Worm (Caenorhabditis elegans): ENCODE results near the gene Y43F4A.4.

ce11 chrIII:13215682-13216081, 29.7 kb upstream of the Y43F4A.4 start:
- TF ChIP-seq tra-4 (tag; optimal IDR thresholded peaks at IDR 0.05) (no peak), ama-1 (optimal IDR thresholded peaks at IDR 0.05) (no peak), ceh-36 (tag; optimal IDR thresholded peaks at IDR 0.05) (no peak), aly-1 (tag; optimal IDR thresholded peaks at IDR 0.05) (no peak), hmg-4 (GFP tag; optimal IDR thresholded peaks at IDR 0.05) (no peak), tbx-37 (GFP tag; conservative IDR thresholded peaks at IDR 0.05) (no peak), hmbx-1 (tag; optimal IDR thresholded peaks at IDR 0.05) (no peak), scrt-1 (GFP tag; IDR thresholded peaks at IDR 0.05) (no peak), ceh-13 (GFP tag; optimal IDR thresholded peaks at IDR 0.05) (no peak), B0310.2 (tag; optimal IDR thresholded peaks at IDR 0.05) (no peak), F13C5.2 (tag; optimal IDR thresholded peaks at IDR 0.05) (no peak), sea-1 (GFP tag; conservative IDR thresholded peaks at IDR 0.05) (no peak)
